Worm (Caenorhabditis elegans) whole organism, young adult: ENCODE data around the gene hadb-1.

Experiments used
- B0336.3 ChIP-seq: fragments of 200-800 bp; sonication (Bioruptor generic); IDR thresholded peaks from 2 replicates; pipeline ENCODE4 v1.3.6; 2022; ENCODE audit warnings: missing genetic modification characterization, missing compliant biosample characterization
- F33H1.4 ChIP-seq: fragments of 200-800 bp; sonication (Bioruptor generic); IDR thresholded peaks from 2 replicates; pipeline ENCODE4 v1.3.6; 2022; ENCODE audit warnings: missing genetic modification reagents, missing genetic modification characterization, missing compliant biosample characterization
- F37B4.10 ChIP-seq: fragments of 200-800 bp; sonication (Bioruptor generic); IDR thresholded peaks from 2 replicates; pipeline ENCODE4 v1.3.6; 2022; ENCODE audit warnings: missing genetic modification characterization, missing compliant biosample characterization
- F57C9.4 ChIP-seq: sonication (generic microtip); optimal IDR thresholded peaks from 2 replicates; lab custom pipeline; 2017; ENCODE audit warnings: mild to moderate bottlenecking, missing genetic modification characterization, missing compliant biosample characterization
- K12H6.12 ChIP-seq: fragments of 200-800 bp; sonication (Bioruptor generic); optimal IDR thresholded peaks from 2 replicates; lab custom pipeline; 2018; ENCODE audit warnings: mild to moderate bottlenecking, missing genetic modification characterization, missing compliant biosample characterization
- T07F8.4 ChIP-seq: sonication (generic microtip); optimal IDR thresholded peaks from 2 replicates; lab custom pipeline; 2016; ENCODE audit warnings: mild to moderate bottlenecking, missing genetic modification characterization, moderate library complexity, missing compliant biosample characterization
- Y53G8AR.9 ChIP-seq: fragments of 200-800 bp; sonication (Bioruptor generic); conservative IDR thresholded peaks from 2 replicates; pipeline ENCODE4 v1.3.6; 2022; ENCODE audit warnings: missing genetic modification reagents, missing genetic modification characterization, missing compliant biosample characterization
- Y56A3A.18 ChIP-seq: fragments of 200-800 bp; sonication (Bioruptor generic); IDR thresholded peaks from 2 replicates; pipeline ENCODE4 v1.3.6; 2022; ENCODE audit warnings: missing genetic modification reagents, missing genetic modification characterization, missing compliant biosample characterization
- akir-1 ChIP-seq: fragments of 200-800 bp; sonication (Bioruptor generic); optimal IDR thresholded peaks from 2 replicates; lab custom pipeline; 2018; ENCODE audit warnings: mild to moderate bottlenecking, missing genetic modification characterization, moderate library complexity, missing compliant biosample characterization
- attf-6 ChIP-seq: fragments of 200-800 bp; sonication (Bioruptor generic); IDR thresholded peaks from 2 replicates; pipeline ENCODE4 v1.3.6; 2022; ENCODE audit warnings: missing genetic modification reagents, missing genetic modification characterization, missing compliant biosample characterization
- bed-2 ChIP-seq: fragments of 200-800 bp; sonication (Bioruptor generic); IDR thresholded peaks from 2 replicates; pipeline ENCODE4 v1.3.6; 2022; ENCODE audit warnings: missing genetic modification reagents, missing genetic modification characterization, missing compliant biosample characterization
- cebp-1 ChIP-seq, 2 experiments: fragments of 200-800 bp in 1 of 2; sonication (Bioruptor generic) in 1 of 2; sonication (generic microtip) in 1 of 2; IDR thresholded peaks in 1 of 2; optimal IDR thresholded peaks in 1 of 2; 2 replicates each; pipeline versions ENCODE4 v1.3.6 to Lab custom; 2017 to 2022; ENCODE audit warnings: missing compliant biosample characterization in 2 of 2, missing genetic modification characterization in 2 of 2, mild to moderate bottlenecking in 1 of 2, missing genetic modification reagents in 1 of 2, moderate library complexity in 1 of 2
- ceh-79 ChIP-seq: sonication (generic microtip); optimal IDR thresholded peaks from 2 replicates; lab custom pipeline; 2017; ENCODE audit warnings: mild to moderate bottlenecking, missing genetic modification characterization, missing compliant biosample characterization
- dox-1 ChIP-seq: fragments of 200-800 bp; sonication (Bioruptor generic); IDR thresholded peaks from 2 replicates; pipeline ENCODE4 v1.3.6; 2022; ENCODE audit warnings: missing genetic modification reagents, missing genetic modification characterization, missing compliant biosample characterization
- dpff-1 ChIP-seq: sonication (generic microtip); optimal IDR thresholded peaks from 2 replicates; lab custom pipeline; 2017; ENCODE audit warnings: mild to moderate bottlenecking, missing genetic modification characterization, missing compliant biosample characterization
- gei-17 ChIP-seq: fragments of 200-800 bp; sonication (Bioruptor generic); optimal IDR thresholded peaks from 2 replicates; lab custom pipeline; 2018; ENCODE audit warnings: mild to moderate bottlenecking, missing genetic modification characterization, missing compliant biosample characterization
- him-1 ChIP-seq: sonication (generic microtip); optimal IDR thresholded peaks from 2 replicates; lab custom pipeline; 2016; ENCODE audit warnings: missing genotype, missing genetic modification reagents, missing genetic modification characterization, missing compliant biosample characterization
- hrde-1 ChIP-seq: sonication (generic microtip); optimal IDR thresholded peaks from 2 replicates; lab custom pipeline; 2016; ENCODE audit warnings: missing genetic modification characterization, mild to moderate bottlenecking, missing compliant biosample characterization, moderate library complexity, missing genotype, missing genetic modification reagents, borderline replicate concordance
- let-526 ChIP-seq: fragments of 200-800 bp; sonication (Bioruptor generic); IDR thresholded peaks from 2 replicates; pipeline ENCODE4 v1.3.6; 2022; ENCODE audit warnings: missing genetic modification reagents, missing genetic modification characterization, missing compliant biosample characterization
- let-607 ChIP-seq, 2 experiments: fragments of 200-800 bp in 1 of 2; sonication (Bioruptor generic) in 1 of 2; sonication (generic microtip) in 1 of 2; optimal IDR thresholded peaks; 2 replicates each; lab custom pipeline; 2016 to 2018; ENCODE audit warnings: mild to moderate bottlenecking in 2 of 2, missing compliant biosample characterization in 2 of 2, missing genetic modification characterization in 2 of 2, moderate library complexity in 2 of 2, missing genotype in 1 of 2
- lin-26 ChIP-seq: fragments of 200-800 bp; sonication (Bioruptor generic); IDR thresholded peaks from 2 replicates; pipeline ENCODE4 v1.3.6; 2022; ENCODE audit warnings: missing genetic modification reagents, missing genetic modification characterization, missing compliant biosample characterization
- lin-40 ChIP-seq: sonication (generic microtip); optimal IDR thresholded peaks from 2 replicates; lab custom pipeline; 2016; ENCODE audit warnings: missing genetic modification characterization, mild to moderate bottlenecking, missing compliant biosample characterization, missing genotype, missing genetic modification reagents
- lir-1 ChIP-seq: fragments of 200-800 bp; sonication (Bioruptor generic); conservative IDR thresholded peaks from 2 replicates; pipeline ENCODE4 v1.3.6; 2022; ENCODE audit warnings: missing genetic modification reagents, missing genetic modification characterization, missing compliant biosample characterization
- lsl-1 ChIP-seq: fragments of 200-800 bp; sonication (Bioruptor generic); optimal IDR thresholded peaks from 2 replicates; lab custom pipeline; 2018; ENCODE audit warnings: mild to moderate bottlenecking, missing genetic modification characterization, moderate library complexity, missing compliant biosample characterization
- lsy-27 ChIP-seq: sonication (generic microtip); optimal IDR thresholded peaks from 2 replicates; lab custom pipeline; 2017; ENCODE audit warnings: missing genetic modification characterization, mild to moderate bottlenecking, missing compliant biosample characterization, antibody characterized with exemption, missing genotype, borderline replicate concordance; ENCODE audit not compliant: insufficient read depth
- madf-6 ChIP-seq: fragments of 200-800 bp; sonication (Bioruptor generic); IDR thresholded peaks from 2 replicates; pipeline ENCODE4 v1.3.6; 2022; ENCODE audit warnings: missing genetic modification reagents, missing genetic modification characterization, missing compliant biosample characterization
- madf-8 ChIP-seq: fragments of 200-800 bp; sonication (Bioruptor generic); conservative IDR thresholded peaks from 2 replicates; pipeline ENCODE4 v1.3.6; 2022; ENCODE audit warnings: missing genetic modification reagents, missing genetic modification characterization, missing compliant biosample characterization
- mel-28 ChIP-seq: sonication (generic microtip); optimal IDR thresholded peaks from 2 replicates; lab custom pipeline; 2016; ENCODE audit warnings: borderline replicate concordance, mild to moderate bottlenecking, missing genetic modification characterization, missing compliant biosample characterization
- mxl-1 ChIP-seq: sonication (generic microtip); optimal IDR thresholded peaks from 2 replicates; lab custom pipeline; 2016; ENCODE audit warnings: missing genetic modification characterization, missing compliant biosample characterization
- nfya-1 ChIP-seq: sonication (generic microtip); optimal IDR thresholded peaks from 2 replicates; lab custom pipeline; 2017; ENCODE audit warnings: antibody characterized with exemption, missing compliant biosample characterization, missing genetic modification characterization, borderline replicate concordance; ENCODE audit not compliant: insufficient read depth
- nfya-2 ChIP-seq: fragments of 200-800 bp; sonication (Bioruptor generic); IDR thresholded peaks from 2 replicates; pipeline ENCODE4 v1.3.6; 2022; ENCODE audit warnings: missing genetic modification reagents, missing genetic modification characterization, missing compliant biosample characterization
- nhr-179 ChIP-seq: sonication (generic microtip); optimal IDR thresholded peaks from 2 replicates; lab custom pipeline; 2016; ENCODE audit warnings: mild to moderate bottlenecking, missing genetic modification characterization, missing compliant biosample characterization
- nhr-80 ChIP-seq: sonication (generic microtip); optimal IDR thresholded peaks from 2 replicates; lab custom pipeline; 2016; ENCODE audit warnings: missing genetic modification characterization, missing compliant biosample characterization
- pbrm-1 ChIP-seq: fragments of 200-800 bp; sonication (Bioruptor generic); IDR thresholded peaks from 2 replicates; pipeline ENCODE4 v1.3.6; 2022; ENCODE audit warnings: missing genetic modification reagents, missing genetic modification characterization, missing compliant biosample characterization
- snpc-1.3 ChIP-seq: sonication (generic microtip); optimal IDR thresholded peaks from 2 replicates; lab custom pipeline; 2017; ENCODE audit warnings: missing genetic modification characterization, mild to moderate bottlenecking, missing compliant biosample characterization, antibody characterized with exemption, moderate library complexity, missing genotype, missing genetic modification reagents; ENCODE audit not compliant: insufficient read depth
- somi-1 ChIP-seq: fragments of 200-800 bp; sonication (Bioruptor generic); optimal IDR thresholded peaks from 2 replicates; lab custom pipeline; 2018; ENCODE audit warnings: mild to moderate bottlenecking, missing genetic modification characterization, missing compliant biosample characterization
- tbx-9 ChIP-seq: sonication (generic microtip); optimal IDR thresholded peaks from 2 replicates; lab custom pipeline; 2016; ENCODE audit warnings: borderline replicate concordance, missing genetic modification characterization, inconsistent platforms, missing compliant biosample characterization
- unc-130 ChIP-seq: sonication (generic microtip); optimal IDR thresholded peaks from 2 replicates; lab custom pipeline; 2016; ENCODE audit warnings: missing genetic modification reagents, missing genetic modification characterization, missing compliant biosample characterization
- ztf-25 ChIP-seq: fragments of 200-800 bp; sonication (Bioruptor generic); IDR thresholded peaks from 2 replicates; pipeline ENCODE4 v1.3.6; 2022; ENCODE audit warnings: missing genetic modification reagents, missing genetic modification characterization, missing compliant biosample characterization
- ztf-26 ChIP-seq: sonication (generic microtip); optimal IDR thresholded peaks from 2 replicates; lab custom pipeline; 2017; ENCODE audit warnings: missing genetic modification characterization, missing compliant biosample characterization

The hadb-1 gene

DNA sequence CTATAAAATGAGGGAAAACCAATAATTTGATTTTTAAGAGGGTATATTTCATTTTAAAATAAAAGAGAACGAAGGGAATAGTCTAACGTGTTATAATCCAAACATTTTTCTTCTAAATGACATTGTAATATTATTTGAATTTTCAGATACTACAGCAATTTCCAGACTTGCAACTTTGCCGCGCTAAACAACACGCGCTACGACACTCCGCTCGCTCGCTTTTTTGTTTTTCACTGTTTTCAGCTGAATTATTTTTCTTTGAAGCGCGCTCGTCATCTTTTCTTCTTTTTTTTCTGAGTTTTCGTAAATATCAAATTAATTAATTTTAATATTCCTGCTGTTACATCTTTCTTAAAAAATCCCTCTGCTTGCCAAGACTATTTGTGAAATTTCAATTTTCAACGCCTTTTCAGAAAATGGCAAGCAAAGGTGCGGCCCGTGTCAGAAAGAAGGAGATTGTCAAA lies 29.0 kb upstream of the hadb-1 start, which contains the start of gene mrpl-11 (continued):
- TF ChIP-seq pbrm-1 (GFP tag; lab: Robert Waterston, UW): no peak
- peak; percentile 93 for TF ChIP-seq madf-6
- no peak for TF ChIP-seq somi-1 (GFP tag; lab: Kevin White, UChicago)
- TF ChIP-seq madf-8 (GFP tag; lab: Robert Waterston, UW): peak; percentile 72
- TF ChIP-seq, all 124 proteins: peak for 6

DNA sequence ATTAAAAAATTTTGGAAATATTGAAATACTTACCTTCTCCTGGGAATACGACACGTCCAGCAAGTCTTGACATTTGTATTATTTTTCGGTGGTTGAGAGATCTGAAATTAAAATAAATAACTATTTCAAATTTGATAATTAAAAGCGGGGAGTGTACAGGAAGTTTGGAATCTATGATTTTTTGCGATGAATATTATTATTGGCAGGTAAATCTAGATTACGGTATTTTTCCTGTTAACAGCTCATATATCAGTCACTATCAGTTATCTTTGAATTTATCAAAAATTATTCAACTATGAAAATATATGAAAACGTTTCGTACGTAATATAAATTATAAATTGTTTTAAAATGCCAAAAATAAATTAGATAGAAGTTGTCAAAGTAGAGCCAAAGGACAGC lies 27.8 kb upstream of the hadb-1 start, which contains the start of gene B0303.14:
Gene B0303.14, minus strand, starts transcription at position 101 of the 400 bp plus-strand sequence.
- TF ChIP-seq nhr-80 (tag; lab: Kevin White, UChicago): no peak
- no peak for TF ChIP-seq unc-130 (GFP tag; lab: Kevin White, UChicago)
- no peak for TF ChIP-seq let-607 (tag; optimal IDR thresholded peaks at IDR 0.05; lab: Kevin White, UChicago)

- TF ChIP-seq ztf-25 (GFP tag; lab: Robert Waterston, UW) (no peak), him-1 (tag; lab: Kevin White, UChicago) (no peak), let-526 (GFP tag; lab: Robert Waterston, UW) (no peak), hrde-1 (tag; lab: Kevin White, UChicago) (no peak), nfya-2 (no peak), attf-6 (GFP tag; lab: Robert Waterston, UW) (no peak), lsl-1 (GFP tag; lab: Kevin White, UChicago) (no peak), cebp-1 (GFP tag; IDR thresholded peaks at IDR 0.05; lab: Robert Waterston, UW) (no peak), cebp-1 (tag; optimal IDR thresholded peaks at IDR 0.05; lab: Kevin White, UChicago) (no peak), bed-2 (GFP tag; lab: Robert Waterston, UW) (no peak)
Observed at ce11 chrIII:8712968-8713367, 24.7 kb upstream of the hadb-1 start.

ce11 chrIII:8710310-8710709 lies 22.0 kb upstream of the hadb-1 start, which contains the start of gene B0303.11:
TSS of gene B0303.11 (minus strand) at chrIII:8710410.
- TF ChIP-seq tbx-9 (tag; lab: Kevin White, UChicago): no peak
- TF ChIP-seq B0336.3 (GFP tag; lab: Robert Waterston, UW): no peak
- TF ChIP-seq mel-28 (tag; lab: Kevin White, UChicago): no peak
- no peak for TF ChIP-seq cebp-1 (GFP tag; IDR thresholded peaks at IDR 0.05; lab: Robert Waterston, UW)
- TF ChIP-seq cebp-1 (tag; optimal IDR thresholded peaks at IDR 0.05; lab: Kevin White, UChicago): no peak
- TF ChIP-seq akir-1 (GFP tag; lab: Kevin White, UChicago): no peak
- no peak for TF ChIP-seq dpff-1 (tag; lab: Kevin White, UChicago)
- TF ChIP-seq gei-17 (GFP tag; lab: Kevin White, UChicago): no peak
- TF ChIP-seq ztf-25 (GFP tag; lab: Robert Waterston, UW): no peak
- no peak for TF ChIP-seq nhr-179 (tag; lab: Kevin White, UChicago)
- no peak for TF ChIP-seq snpc-1.3
- TF ChIP-seq F37B4.10 (GFP tag; lab: Robert Waterston, UW): no peak
- TF ChIP-seq lsy-27: no peak
- TF ChIP-seq ztf-26: no peak

- no peak for TF ChIP-seq lin-26 (GFP tag; lab: Robert Waterston, UW)
- no peak for TF ChIP-seq F33H1.4
- TF ChIP-seq madf-6: no peak
- no peak for TF ChIP-seq dox-1 (GFP tag; lab: Robert Waterston, UW)
- TF ChIP-seq mxl-1 (tag; lab: Kevin White, UChicago): no peak
- no peak for TF ChIP-seq F57C9.4
- TF ChIP-seq Y53G8AR.9 (GFP tag; lab: Robert Waterston, UW): no peak
- TF ChIP-seq mel-28 (tag; lab: Kevin White, UChicago): no peak
- no peak for TF ChIP-seq T07F8.4
- TF ChIP-seq K12H6.12 (tag; lab: Kevin White, UChicago): no peak
- no peak for TF ChIP-seq lin-40
- TF ChIP-seq ceh-79 (tag; lab: Kevin White, UChicago): no peak
- TF ChIP-seq lir-1: no peak
- TF ChIP-seq pbrm-1 (GFP tag; lab: Robert Waterston, UW): no peak
- no peak for TF ChIP-seq Y56A3A.18
- TF ChIP-seq attf-6 (GFP tag; lab: Robert Waterston, UW): no peak
- TF ChIP-seq nfya-1: no peak
Observed at ce11 chrIII:8709735-8710134, 21.4 kb upstream of the hadb-1 start.
